Fruit fly (Drosophila melanogaster) whole organism, embryonic: Measurements from ENCODE around the gene NitFhit.
A peak's percentile ranks its signal among the peaks of the same experiment; 100 is the strongest.

Experiments
- Abd-B ChIP-seq: fragments of 200-800 bp; sonication (Bioruptor generic); optimal IDR thresholded peaks from 2 replicates; lab custom pipeline; 2018; ENCODE audit warnings: missing biosample characterization, mild to moderate bottlenecking, missing genetic modification characterization, moderate library complexity
- Atf3 ChIP-seq: fragments of 200-800 bp; sonication (Bioruptor generic); optimal IDR thresholded peaks from 3 replicates; lab custom pipeline; 2016; ENCODE audit warnings: missing biosample characterization, missing genetic modification characterization
- CG12299 ChIP-seq: fragments of 200-800 bp; sonication (Bioruptor generic); optimal IDR thresholded peaks from 2 replicates; lab custom pipeline; 2018; ENCODE audit warnings: missing biosample characterization, mild to moderate bottlenecking, missing genetic modification characterization
- CG14441 ChIP-seq: fragments of 200-800 bp; sonication (Bioruptor generic); IDR thresholded peaks from 2 replicates; pipeline ENCODE4 v1.3.6; 2022; ENCODE audit warnings: missing biosample characterization, missing genetic modification characterization
- CG17912 ChIP-seq: fragments of 200-800 bp; sonication (Bioruptor generic); optimal IDR thresholded peaks from 2 replicates; lab custom pipeline; 2018; ENCODE audit warnings: missing biosample characterization, mild to moderate bottlenecking, missing genetic modification characterization
- CG2202 ChIP-seq: fragments of 200-800 bp; sonication (Bioruptor generic); optimal IDR thresholded peaks from 2 replicates; lab custom pipeline; 2018; ENCODE audit warnings: missing biosample characterization, mild to moderate bottlenecking, missing genetic modification characterization
- CG30020 ChIP-seq: fragments of 200-800 bp; optimal IDR thresholded peaks from 2 replicates; lab custom pipeline; 2019; ENCODE audit warnings: missing biosample characterization, mild to moderate bottlenecking, missing genetic modification characterization, moderate library complexity
- CG31365 ChIP-seq: fragments of 200-800 bp; sonication (Bioruptor generic); optimal IDR thresholded peaks from 2 replicates; lab custom pipeline; 2018; ENCODE audit warnings: missing biosample characterization, mild to moderate bottlenecking, missing genetic modification characterization
- CG32772 ChIP-seq: fragments of 200-800 bp; sonication (Bioruptor generic); IDR thresholded peaks from 2 replicates; pipeline ENCODE4 v1.3.6; 2022; ENCODE audit warnings: missing biosample characterization, missing genetic modification characterization
- CG43689 ChIP-seq: fragments of 200-800 bp; sonication (Bioruptor generic); IDR thresholded peaks from 2 replicates; pipeline ENCODE4 v1.3.6; 2022; ENCODE audit warnings: missing biosample characterization, missing genetic modification characterization
- CG7963 ChIP-seq: fragments of 200-800 bp; sonication (Bioruptor generic); IDR thresholded peaks from 3 replicates; pipeline ENCODE4 v1.3.6; 2022; ENCODE audit warnings: missing biosample characterization, missing genetic modification characterization; ENCODE audit not compliant: partially characterized antibody
- CG7987 ChIP-seq: fragments of 200-800 bp; sonication (Bioruptor generic); optimal IDR thresholded peaks from 2 replicates; lab custom pipeline; 2018; ENCODE audit warnings: missing biosample characterization, mild to moderate bottlenecking, missing genetic modification characterization, moderate library complexity
- CG8478 ChIP-seq: fragments of >200 bp; optimal IDR thresholded peaks from 2 replicates; lab custom pipeline; 2018
- CG9876 ChIP-seq: fragments of 200-800 bp; sonication (Bioruptor generic); optimal IDR thresholded peaks from 2 replicates; lab custom pipeline; 2016; ENCODE audit warnings: missing biosample characterization, missing genetic modification characterization
- CTCF ChIP-seq: fragments of 200-800 bp; sonication (Bioruptor generic); optimal IDR thresholded peaks from 2 replicates; lab custom pipeline; 2017; ENCODE audit warnings: missing biosample characterization, mild to moderate bottlenecking, missing genetic modification characterization, moderate library complexity
- E2f1 ChIP-seq: fragments of 200-800 bp; sonication (Bioruptor generic); IDR thresholded peaks from 2 replicates; pipeline ENCODE4 v1.3.6; 2022; ENCODE audit warnings: missing biosample characterization, missing genetic modification characterization
- Ets65A ChIP-seq: fragments of 200-800 bp; sonication (Bioruptor generic); peaks from one replicate; lab custom pipeline; 2016; ENCODE audit warnings: missing biosample characterization, missing genetic modification characterization
- Gsc ChIP-seq: fragments of 200-800 bp; sonication (Bioruptor generic); IDR thresholded peaks from 2 replicates; pipeline ENCODE4 v1.3.6; 2022; ENCODE audit warnings: missing biosample characterization, missing genetic modification characterization
- HHEX ChIP-seq: fragments of 200-800 bp; sonication (Bioruptor generic); optimal IDR thresholded peaks from 3 replicates; lab custom pipeline; 2017; ENCODE audit warnings: missing biosample characterization, mild to moderate bottlenecking, missing genetic modification characterization, missing genetic modification reagents
- HLH3B ChIP-seq: fragments of 200-800 bp; sonication (Bioruptor generic); IDR thresholded peaks from 2 replicates; pipeline ENCODE4 v1.3.6; 2022; ENCODE audit warnings: missing biosample characterization, missing genetic modification characterization
- Hand ChIP-seq: fragments of 200-800 bp; sonication (Bioruptor generic); optimal IDR thresholded peaks from 2 replicates; lab custom pipeline; 2017; ENCODE audit warnings: mild to moderate bottlenecking, missing biosample characterization, missing genetic modification reagents, missing genetic modification characterization
- Hmr ChIP-seq: fragments of 200-800 bp; sonication (Bioruptor generic); optimal IDR thresholded peaks from 3 replicates; lab custom pipeline; 2017; ENCODE audit warnings: mild to moderate bottlenecking, missing biosample characterization, missing genetic modification reagents, missing genetic modification characterization
- Hsf ChIP-seq: fragments of 200-800 bp; sonication (Bioruptor generic); optimal IDR thresholded peaks from 3 replicates; lab custom pipeline; 2016; ENCODE audit warnings: missing biosample characterization, missing genetic modification characterization
- MESR4 ChIP-seq: fragments of 200-800 bp; sonication (Bioruptor generic); optimal IDR thresholded peaks from 2 replicates; lab custom pipeline; 2018; ENCODE audit warnings: missing biosample characterization, mild to moderate bottlenecking, missing genetic modification characterization, moderate library complexity
- Med ChIP-seq: fragments of 200-800 bp; sonication (Bioruptor generic); peaks from one replicate; lab custom pipeline; 2016; ENCODE audit warnings: missing biosample characterization, missing genetic modification characterization, mild to moderate bottlenecking, inconsistent platforms, moderate library complexity
- Myb ChIP-seq: fragments of 200-800 bp; sonication (Bioruptor generic); optimal IDR thresholded peaks from 2 replicates; lab custom pipeline; 2016; ENCODE audit warnings: missing biosample characterization, missing genetic modification characterization
- Oli ChIP-seq: fragments of 200-800 bp; sonication (Bioruptor generic); optimal IDR thresholded peaks from 2 replicates; lab custom pipeline; 2018; ENCODE audit warnings: missing biosample characterization, mild to moderate bottlenecking, missing genetic modification characterization, moderate library complexity
- Pdp1 ChIP-seq, 2 experiments: fragments of 200-800 bp; sonication (Bioruptor generic); optimal IDR thresholded peaks; 3 replicates each; lab custom pipeline; 2016; ENCODE audit warnings: missing biosample characterization in 2 of 2, missing genetic modification characterization in 2 of 2, mild to moderate bottlenecking in 1 of 2, moderate library complexity in 1 of 2
- Side ChIP-seq: fragments of 200-800 bp; sonication (Bioruptor generic); optimal IDR thresholded peaks from 2 replicates; lab custom pipeline; 2016; ENCODE audit warnings: missing biosample characterization, missing genetic modification characterization
- Vsx1 ChIP-seq: fragments of 200-800 bp; sonication (Bioruptor generic); optimal IDR thresholded peaks from 2 replicates; lab custom pipeline; 2017; ENCODE audit warnings: missing biosample characterization, mild to moderate bottlenecking, missing genetic modification characterization, missing genetic modification reagents
- Xbp1 ChIP-seq: fragments of 200-800 bp; sonication (Bioruptor generic); optimal IDR thresholded peaks from 3 replicates; lab custom pipeline; 2016; ENCODE audit warnings: missing biosample characterization, mild to moderate bottlenecking, missing genetic modification characterization
- abd-A ChIP-seq: fragments of 200-800 bp; sonication (Bioruptor generic); optimal IDR thresholded peaks from 3 replicates; lab custom pipeline; 2019; ENCODE audit warnings: missing biosample characterization, mild to moderate bottlenecking, missing genetic modification characterization, moderate library complexity
- amos ChIP-seq: fragments of 200-800 bp; sonication (Bioruptor generic); IDR thresholded peaks from 2 replicates; pipeline ENCODE4 v1.3.6; 2022; ENCODE audit warnings: missing biosample characterization, missing genetic modification characterization; ENCODE audit not compliant: partially characterized antibody
- dan ChIP-seq: fragments of 200-800 bp; sonication (Bioruptor generic); IDR thresholded peaks from 2 replicates; pipeline ENCODE4 v1.3.6; 2022; ENCODE audit warnings: missing biosample characterization, missing genetic modification characterization
- esg ChIP-seq: fragments of 200-800 bp; sonication (Bioruptor generic); conservative IDR thresholded peaks from 2 replicates; pipeline ENCODE4 v1.3.6; 2022; ENCODE audit warnings: missing biosample characterization, missing genetic modification characterization
- ewg ChIP-seq: fragments of 200-800 bp; sonication (Bioruptor generic); optimal IDR thresholded peaks from 3 replicates; lab custom pipeline; 2017; ENCODE audit warnings: mild to moderate bottlenecking, missing biosample characterization, missing genetic modification reagents, missing genetic modification characterization
- fd102C ChIP-seq: fragments of 200-800 bp; sonication (Bioruptor generic); optimal IDR thresholded peaks from 2 replicates; lab custom pipeline; 2018; ENCODE audit warnings: missing biosample characterization, mild to moderate bottlenecking, missing genetic modification characterization, moderate library complexity
- gem ChIP-seq: fragments of 200-800 bp; sonication (Bioruptor generic); optimal IDR thresholded peaks from 2 replicates; lab custom pipeline; 2019; ENCODE audit warnings: missing biosample characterization, mild to moderate bottlenecking, missing genetic modification characterization, moderate library complexity
- gsb-n ChIP-seq: fragments of 200-800 bp; sonication (Bioruptor generic); optimal IDR thresholded peaks from 3 replicates; lab custom pipeline; 2018; ENCODE audit warnings: missing biosample characterization, mild to moderate bottlenecking, missing genetic modification characterization
- h ChIP-seq: fragments of >200 bp; optimal IDR thresholded peaks from 2 replicates; lab custom pipeline; 2017
- hth ChIP-seq: fragments of >200 bp; optimal IDR thresholded peaks from 2 replicates; lab custom pipeline; 2017; ENCODE audit warnings: inconsistent platforms
- lbe ChIP-seq: fragments of 200-800 bp; sonication (Bioruptor generic); optimal IDR thresholded peaks from 2 replicates; lab custom pipeline; 2016; ENCODE audit warnings: missing biosample characterization, mild to moderate bottlenecking, missing genetic modification characterization
- nerfin-1 ChIP-seq: fragments of 200-800 bp; sonication (Bioruptor generic); optimal IDR thresholded peaks from 3 replicates; lab custom pipeline; 2019; ENCODE audit warnings: missing biosample characterization, mild to moderate bottlenecking, missing genetic modification characterization, moderate library complexity
- nerfin-2 ChIP-seq: fragments of 200-800 bp; sonication (Bioruptor generic); IDR thresholded peaks from 2 replicates; pipeline ENCODE4 v1.3.6; 2022; ENCODE audit warnings: missing biosample characterization, missing genetic modification characterization; ENCODE audit not compliant: partially characterized antibody
- pnt ChIP-seq: fragments of 200-800 bp; sonication (Bioruptor generic); optimal IDR thresholded peaks from 3 replicates; lab custom pipeline; 2016; ENCODE audit warnings: missing biosample characterization, missing genetic modification characterization
- schlank ChIP-seq: fragments of 200-800 bp; sonication (Bioruptor generic); optimal IDR thresholded peaks from 2 replicates; lab custom pipeline; 2018; ENCODE audit warnings: missing biosample characterization, mild to moderate bottlenecking, missing genetic modification characterization
- tap ChIP-seq: fragments of 200-800 bp; optimal IDR thresholded peaks from 3 replicates; lab custom pipeline; 2019; ENCODE audit warnings: missing biosample characterization, mild to moderate bottlenecking, missing genetic modification characterization, moderate library complexity
- tll ChIP-seq, 2 experiments: fragments of 200-800 bp in 1 of 2; fragments of >200 bp in 1 of 2; sonication (Bioruptor generic) in 1 of 2; optimal IDR thresholded peaks; 2 replicates each; lab custom pipeline; 2017 to 2019; ENCODE audit warnings: missing biosample characterization in 2 of 2, missing genetic modification characterization in 2 of 2, mild to moderate bottlenecking in 1 of 2, moderate library complexity in 1 of 2
- toy ChIP-seq: fragments of 200-800 bp; sonication (Bioruptor generic); IDR thresholded peaks from 2 replicates; pipeline ENCODE4 v1.3.6; 2022; ENCODE audit warnings: missing biosample characterization, missing genetic modification characterization
- zen2 ChIP-seq: fragments of 200-800 bp; sonication (Bioruptor generic); IDR thresholded peaks from 3 replicates; pipeline ENCODE4 v1.3.6; 2022; ENCODE audit warnings: missing biosample characterization, missing genetic modification characterization; ENCODE audit not compliant: partially characterized antibody
- zfh2 ChIP-seq: fragments of 200-800 bp; sonication (Bioruptor generic); optimal IDR thresholded peaks from 2 replicates; lab custom pipeline; 2016; ENCODE audit warnings: missing biosample characterization, missing genetic modification characterization

The NitFhit gene

DNA sequence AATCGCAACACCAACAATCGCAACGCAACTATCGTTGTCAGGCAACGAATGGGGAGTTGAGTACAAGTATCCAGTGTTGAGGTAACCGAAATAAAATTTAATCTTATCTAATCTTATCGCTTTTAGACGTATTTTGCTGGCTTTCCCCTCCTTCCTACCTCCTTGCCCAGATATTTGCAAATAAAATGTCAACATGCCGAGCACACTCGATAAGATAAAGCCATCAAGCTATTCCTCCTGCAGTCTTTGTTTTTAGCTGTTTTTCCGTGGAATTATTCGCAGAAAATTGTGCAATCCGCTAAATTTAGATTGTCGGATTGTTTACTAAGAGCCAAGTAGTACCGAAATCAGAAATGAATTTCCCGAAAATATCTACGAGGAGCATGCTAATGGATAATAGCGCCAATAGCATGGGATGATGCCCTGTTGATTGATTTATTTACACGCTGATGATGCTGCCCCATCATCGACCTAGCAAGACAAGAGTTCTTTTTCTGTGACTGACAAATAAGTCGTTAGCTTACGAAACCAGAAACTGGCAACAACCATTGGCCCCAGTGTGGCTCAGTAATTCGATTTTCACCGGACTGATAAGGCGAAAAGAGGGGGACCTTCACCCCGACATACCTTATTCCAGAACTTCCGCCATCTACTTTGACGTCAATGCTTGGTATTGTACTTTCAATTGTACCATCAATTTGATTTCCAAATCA, 46.8 kb upstream of the NitFhit start (continued):
- TF ChIP-seq pnt (no peak), Pdp1 (GFP tag; optimal IDR thresholded peaks at IDR 0.05; lab: Kevin White, UChicago) (peak in 1 of 2 experiments; percentile 77), CG2202 (tag; lab: Kevin White, UChicago) (no peak), nerfin-2 (GFP tag; lab: Robert Waterston, UW) (no peak), Atf3 (GFP tag; lab: Kevin White, UChicago) (no peak), HLH3B (GFP tag; lab: Robert Waterston, UW) (no peak), E2f1 (GFP tag; lab: Robert Waterston, UW) (0 out of 2 replicates have a peak, but pooled peaks have one; percentile 9), CG30020 (tag; lab: Kevin White, UChicago) (no peak), zfh2 (GFP tag; lab: Kevin White, UChicago) (no peak), Ets65A (GFP tag; lab: Kevin White, UChicago) (no peak), CG31365 (tag; lab: Kevin White, UChicago) (no peak), gsb-n (tag; lab: Kevin White, UChicago) (no peak), h (lab: Kevin White, UChicago) (no peak), zen2 (GFP tag; lab: Robert Waterston, UW) (no peak), CG43689 (no peak), Oli (tag; lab: Kevin White, UChicago) (no peak), MESR4 (GFP tag; lab: Kevin White, UChicago) (no peak), HHEX (no peak), Vsx1 (GFP tag; lab: Kevin White, UChicago) (no peak), CTCF (GFP tag; lab: Kevin White, UChicago) (no peak), fd102C (GFP tag; lab: Kevin White, UChicago) (no peak), CG32772 (GFP tag; lab: Robert Waterston, UW) (no peak), CG7987 (peak; percentile 28), CG12299 (no peak), CG14441 (GFP tag; lab: Robert Waterston, UW) (peak; percentile 40), Gsc (GFP tag; lab: Robert Waterston, UW) (no peak), CG9876 (no peak), tap (no peak), ewg (GFP tag; lab: Kevin White, UChicago) (no peak), Myb (GFP tag; lab: Kevin White, UChicago) (no peak), hth (no peak), abd-A (tag; lab: Kevin White, UChicago) (no peak), toy (GFP tag; lab: Robert Waterston, UW) (no peak), nerfin-1 (tag; lab: Kevin White, UChicago) (no peak), CG8478 (lab: Kevin White, UChicago) (no peak), Hsf (no peak), esg (GFP tag; lab: Robert Waterston, UW) (no peak), schlank (tag; lab: Kevin White, UChicago) (peak; percentile 19), gem (tag; lab: Kevin White, UChicago) (no peak), Side (GFP tag; lab: Kevin White, UChicago) (no peak), Abd-B (GFP tag; lab: Kevin White, UChicago) (no peak), Hand (GFP tag; lab: Kevin White, UChicago) (no peak), amos (GFP tag; lab: Robert Waterston, UW) (no peak), Med (GFP tag; lab: Kevin White, UChicago) (peak; percentile 62), Hmr (GFP tag; lab: Kevin White, UChicago) (peak; percentile 47), CG17912 (GFP tag; lab: Kevin White, UChicago) (no peak), lbe (GFP tag; lab: Kevin White, UChicago) (peak; percentile 14), CG7963 (GFP tag; lab: Robert Waterston, UW) (no peak), tll (GFP tag; optimal IDR thresholded peaks at IDR 0.05; lab: Kevin White, UChicago) (no peak), dan (GFP tag; lab: Robert Waterston, UW) (no peak), Xbp1 (no peak)
